Fruit fly (Drosophila melanogaster) whole organism, pupa: ENCODE data around the gene CG6462.

ENCODE experiments used
- CG10348 ChIP-seq: fragments of 200-800 bp; sonication (Bioruptor generic); IDR thresholded peaks from 2 replicates; pipeline ENCODE4 v1.3.6; 2022; ENCODE audit warnings: missing biosample characterization, missing genetic modification characterization
- CG12605 ChIP-seq: fragments of 200-800 bp; sonication (Bioruptor generic); IDR thresholded peaks from 2 replicates; pipeline ENCODE4 v1.3.6; 2022; ENCODE audit warnings: missing biosample characterization, missing genetic modification characterization
- CG13204 ChIP-seq: fragments of 200-800 bp; sonication (Bioruptor generic); optimal IDR thresholded peaks from 2 replicates; lab custom pipeline; 2018; ENCODE audit warnings: missing biosample characterization, mild to moderate bottlenecking, missing genetic modification characterization, moderate library complexity
- CG14655 ChIP-seq: fragments of 200-800 bp; sonication (Bioruptor generic); optimal IDR thresholded peaks from 3 replicates; lab custom pipeline; 2017; ENCODE audit warnings: mild to moderate bottlenecking, missing biosample characterization, missing genetic modification reagents, missing genetic modification characterization
- CG15710 ChIP-seq: fragments of 200-800 bp; sonication (Bioruptor generic); optimal IDR thresholded peaks from 2 replicates; lab custom pipeline; 2018; ENCODE audit warnings: missing biosample characterization, mild to moderate bottlenecking, missing genetic modification characterization, moderate library complexity
- CG17806 ChIP-seq: fragments of 200-800 bp; sonication (Bioruptor generic); optimal IDR thresholded peaks from 2 replicates; lab custom pipeline; 2018; ENCODE audit warnings: missing biosample characterization, mild to moderate bottlenecking, missing genetic modification characterization, moderate library complexity
- CG32121 ChIP-seq: fragments of 200-800 bp; sonication (Bioruptor generic); IDR thresholded peaks from 2 replicates; pipeline ENCODE4 v1.3.6; 2022; ENCODE audit warnings: missing biosample characterization, missing genetic modification characterization
- CG34367 ChIP-seq: fragments of 200-800 bp; sonication (Bioruptor generic); optimal IDR thresholded peaks from 2 replicates; lab custom pipeline; 2018; ENCODE audit warnings: missing biosample characterization, mild to moderate bottlenecking, missing genetic modification characterization
- CG4496 ChIP-seq: fragments of 200-800 bp; sonication (Bioruptor generic); IDR thresholded peaks from 3 replicates; pipeline ENCODE4 v1.3.6; 2022; ENCODE audit warnings: missing biosample characterization, missing genetic modification characterization
- CG8159 ChIP-seq: fragments of 200-800 bp; sonication (Bioruptor generic); optimal IDR thresholded peaks from 3 replicates; lab custom pipeline; 2018; ENCODE audit warnings: missing biosample characterization, mild to moderate bottlenecking, missing genetic modification characterization, moderate library complexity
- CG8301 ChIP-seq: fragments of 200-800 bp; sonication (Bioruptor generic); optimal IDR thresholded peaks from 2 replicates; lab custom pipeline; 2018; ENCODE audit warnings: missing biosample characterization, mild to moderate bottlenecking, missing genetic modification characterization
- CG9948 ChIP-seq: fragments of 200-800 bp; sonication (Bioruptor generic); optimal IDR thresholded peaks from 2 replicates; lab custom pipeline; 2018; ENCODE audit warnings: missing biosample characterization, mild to moderate bottlenecking, missing genetic modification characterization, moderate library complexity
- D1 ChIP-seq: fragments of 200-800 bp; sonication (Bioruptor generic); optimal IDR thresholded peaks from 2 replicates; lab custom pipeline; 2018; ENCODE audit warnings: missing biosample characterization, mild to moderate bottlenecking, missing genetic modification characterization, moderate library complexity
- EcR ChIP-seq: fragments of 200-800 bp; sonication (Bioruptor generic); optimal IDR thresholded peaks from 3 replicates; lab custom pipeline; 2019; ENCODE audit warnings: missing biosample characterization, missing genetic modification characterization, mild to moderate bottlenecking, moderate library complexity, missing genetic modification reagents
- Ets98B ChIP-seq: fragments of 200-800 bp; sonication (Bioruptor generic); IDR thresholded peaks from 2 replicates; pipeline ENCODE4 v1.3.6; 2022; ENCODE audit warnings: missing biosample characterization, missing genetic modification characterization
- Pif1A ChIP-seq: fragments of 200-800 bp; sonication (Bioruptor generic); optimal IDR thresholded peaks from 3 replicates; lab custom pipeline; 2016; ENCODE audit warnings: missing biosample characterization, missing genetic modification characterization
- Pif1B ChIP-seq: fragments of 200-800 bp; sonication (Bioruptor generic); optimal IDR thresholded peaks from 3 replicates; lab custom pipeline; 2016; ENCODE audit warnings: missing biosample characterization, missing genetic modification characterization
- Snoo ChIP-seq: fragments of 200-800 bp; sonication (Bioruptor generic); optimal IDR thresholded peaks from 3 replicates; lab custom pipeline; 2017; ENCODE audit warnings: missing biosample characterization, mild to moderate bottlenecking, missing genetic modification characterization, inconsistent platforms
- fd96Ca ChIP-seq: fragments of 200-800 bp; sonication (Bioruptor generic); IDR thresholded peaks from 3 replicates; pipeline ENCODE4 v1.3.6; 2022; ENCODE audit warnings: missing biosample characterization, missing genetic modification characterization
- gl ChIP-seq: fragments of 200-800 bp; sonication (Bioruptor generic); optimal IDR thresholded peaks from 2 replicates; lab custom pipeline; 2018; ENCODE audit warnings: missing biosample characterization, mild to moderate bottlenecking, missing genetic modification characterization
- rn ChIP-seq: fragments of 200-800 bp; sonication (Bioruptor generic); IDR thresholded peaks from 2 replicates; pipeline ENCODE4 v1.3.6; 2022; ENCODE audit warnings: missing biosample characterization, missing genetic modification characterization

The CG6462 gene

DNA sequence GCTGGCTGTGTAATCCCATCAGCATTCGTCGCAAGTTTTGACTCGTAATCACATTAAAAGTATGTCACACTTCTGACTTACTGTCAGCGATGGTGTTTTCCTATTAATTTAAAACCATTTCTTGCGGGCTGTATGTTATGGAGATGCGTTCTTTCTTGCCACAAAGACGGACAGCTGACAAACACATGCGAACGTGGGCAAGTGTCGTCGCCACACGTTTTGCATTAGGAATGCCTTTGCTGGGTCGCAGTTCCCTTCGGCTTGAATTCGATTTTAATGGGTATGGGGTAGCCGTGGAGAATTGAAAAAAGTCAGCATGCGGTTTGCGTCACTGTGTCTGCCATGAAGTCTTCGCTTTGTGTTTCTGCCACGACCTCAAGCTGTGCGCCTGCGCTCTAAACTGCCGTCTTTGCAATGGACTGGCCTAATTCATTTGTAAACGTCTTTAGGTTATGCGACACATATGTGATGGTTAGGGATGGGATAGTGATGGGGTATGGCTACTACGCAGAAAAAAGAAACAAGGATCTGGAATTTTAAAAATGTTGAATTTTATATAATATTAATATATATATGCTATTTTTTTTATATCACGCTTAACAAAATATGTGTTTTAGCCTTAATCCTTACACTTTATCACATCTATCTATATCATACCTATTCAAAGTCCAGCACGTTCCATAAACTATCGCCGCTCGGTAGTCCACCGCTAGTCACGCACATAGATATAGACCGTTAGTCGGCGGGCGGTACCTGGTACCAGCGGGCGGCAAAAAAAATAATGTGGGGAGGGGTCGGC is 43.0 kb upstream of the CG6462 start:
- TF ChIP-seq CG32121 (GFP tag; lab: Robert Waterston, UW): no peak
- no peak for TF ChIP-seq gl (tag; lab: Kevin White, UChicago)
- TF ChIP-seq rn (GFP tag; lab: Robert Waterston, UW): no peak
- TF ChIP-seq Pif1B (GFP tag; lab: Kevin White, UChicago): no peak
- TF ChIP-seq CG4496 (GFP tag; lab: Robert Waterston, UW): no peak
- no peak for TF ChIP-seq CG12605 (GFP tag; lab: Robert Waterston, UW)
- no peak for TF ChIP-seq CG17806 (tag; lab: Kevin White, UChicago)
- no peak for TF ChIP-seq CG10348 (GFP tag; lab: Robert Waterston, UW)
- TF ChIP-seq CG15710 (tag; lab: Kevin White, UChicago): no peak
- no peak for TF ChIP-seq D1 (tag; lab: Kevin White, UChicago)
- no peak for TF ChIP-seq CG8301 (tag; lab: Kevin White, UChicago)
- no peak for TF ChIP-seq EcR
- no peak for TF ChIP-seq Ets98B (GFP tag; lab: Robert Waterston, UW)
- no peak for TF ChIP-seq CG14655 (GFP tag; lab: Kevin White, UChicago)
- TF ChIP-seq CG34367: no peak

DNA sequence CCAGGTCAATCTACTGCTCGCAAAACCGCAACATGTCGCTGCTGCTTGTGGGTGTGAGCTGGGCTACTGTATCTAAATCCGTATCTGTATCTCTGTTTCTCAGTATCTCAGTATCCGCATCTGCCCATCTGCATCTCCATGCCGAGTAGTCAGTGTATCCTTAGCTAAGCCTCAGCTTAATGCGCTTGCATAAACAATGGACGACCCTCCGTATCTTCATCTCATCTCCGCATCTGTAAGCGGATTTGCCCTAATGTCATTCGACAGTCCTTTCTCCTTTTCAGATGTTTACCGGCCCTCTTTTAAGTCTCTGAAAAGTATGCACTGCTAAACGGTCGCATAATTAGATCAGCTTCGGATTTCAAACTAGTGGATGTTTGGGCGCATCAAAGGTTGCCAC is 40.4 kb upstream of the CG6462 start:
- TF ChIP-seq CG8301 (tag; lab: Kevin White, UChicago) (no peak), Pif1A (GFP tag; lab: Kevin White, UChicago) (no peak), EcR (no peak), gl (tag; lab: Kevin White, UChicago) (no peak), Ets98B (GFP tag; lab: Robert Waterston, UW) (no peak), CG34367 (no peak)

DNA sequence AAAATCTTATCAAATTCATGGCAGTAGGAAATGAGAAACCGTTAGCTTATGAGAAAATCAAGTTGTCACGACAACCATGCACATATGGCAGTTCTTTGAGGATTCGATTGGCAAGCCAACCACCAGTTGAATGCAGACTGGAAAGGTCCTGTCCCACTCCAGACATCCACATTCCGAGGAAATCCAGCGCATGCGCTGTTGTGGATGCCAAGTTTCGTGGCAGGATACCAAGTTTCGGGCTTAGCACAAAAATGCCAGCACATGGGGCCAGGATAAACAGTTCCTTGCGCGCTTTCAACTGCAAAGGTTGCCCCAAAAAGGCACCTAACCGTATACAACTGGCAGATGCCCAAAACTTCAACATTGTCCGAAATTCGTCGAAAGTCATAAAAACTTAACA is 40.0 kb upstream of the CG6462 start, which contains the start of gene PVRAP:
Gene PVRAP (plus strand): TSS at position 273 of the 400 bp plus-strand sequence.
- TF ChIP-seq Pif1B (GFP tag; lab: Kevin White, UChicago): no peak
- TF ChIP-seq CG12605 (GFP tag; lab: Robert Waterston, UW): peak; percentile 89
- TF ChIP-seq, all 21 proteins: peak for 1

DNA sequence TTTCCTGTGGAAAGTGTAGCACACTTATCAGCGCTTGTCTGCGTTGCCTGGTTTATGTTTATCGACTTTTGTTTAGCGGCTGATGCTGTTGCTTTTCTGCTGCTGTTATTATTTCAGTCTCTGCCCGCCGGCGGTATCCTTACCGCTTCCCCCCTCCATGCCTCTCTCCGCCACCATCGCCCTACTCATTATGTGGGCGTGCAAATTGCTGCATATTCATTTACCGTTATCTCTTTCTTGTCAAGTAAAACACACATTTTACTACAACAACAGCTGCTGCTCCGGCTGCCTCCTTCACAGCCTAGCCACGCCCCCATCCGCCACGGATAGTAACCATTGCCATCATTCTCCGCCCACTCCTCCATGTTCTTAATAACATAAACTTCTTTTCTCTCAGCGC is 37.0 kb upstream of the CG6462 start:
- no peak for TF ChIP-seq gl (tag; lab: Kevin White, UChicago)
- TF ChIP-seq fd96Ca: no peak
- TF ChIP-seq CG4496 (GFP tag; lab: Robert Waterston, UW): no peak
- TF ChIP-seq Pif1B (GFP tag; lab: Kevin White, UChicago): no peak
- TF ChIP-seq CG12605 (GFP tag; lab: Robert Waterston, UW): no peak
- TF ChIP-seq CG8301 (tag; lab: Kevin White, UChicago): no peak
- no peak for TF ChIP-seq CG14655 (GFP tag; lab: Kevin White, UChicago)
- TF ChIP-seq D1 (tag; lab: Kevin White, UChicago): no peak
- TF ChIP-seq CG17806 (tag; lab: Kevin White, UChicago): no peak
- no peak for TF ChIP-seq rn (GFP tag; lab: Robert Waterston, UW)
- no peak for TF ChIP-seq Snoo (tag; lab: Kevin White, UChicago)
- TF ChIP-seq CG15710 (tag; lab: Kevin White, UChicago): no peak
- TF ChIP-seq CG34367: no peak
- TF ChIP-seq CG32121 (GFP tag; lab: Robert Waterston, UW): no peak
- TF ChIP-seq CG8159: no peak
- TF ChIP-seq Pif1A (GFP tag; lab: Kevin White, UChicago): no peak
- no peak for TF ChIP-seq Ets98B (GFP tag; lab: Robert Waterston, UW)
- no peak for TF ChIP-seq CG13204
- TF ChIP-seq EcR: no peak

DNA sequence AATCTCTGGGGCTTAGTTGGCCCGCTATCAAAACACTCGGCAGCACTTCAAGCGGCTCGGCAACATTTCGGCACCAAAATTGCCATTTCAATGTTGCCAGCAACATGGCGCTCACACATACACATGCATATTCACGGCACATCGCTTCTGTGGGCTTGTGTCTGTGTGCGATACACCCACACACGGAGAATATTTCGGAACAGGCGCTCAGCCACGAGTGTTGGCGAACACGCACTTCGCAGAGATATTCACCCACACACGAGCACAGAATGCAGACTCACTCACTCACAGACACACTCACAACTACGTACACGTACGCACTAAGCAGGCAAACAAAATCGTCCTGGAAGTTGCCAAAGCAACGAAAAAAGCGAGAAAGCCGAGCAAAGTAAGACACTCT is 36.0 kb upstream of the CG6462 start:
- TF ChIP-seq CG13204 (no peak), CG14655 (GFP tag; lab: Kevin White, UChicago) (no peak), CG10348 (GFP tag; lab: Robert Waterston, UW) (no peak), rn (GFP tag; lab: Robert Waterston, UW) (no peak), Snoo (tag; lab: Kevin White, UChicago) (no peak), CG8159 (no peak), D1 (tag; lab: Kevin White, UChicago) (no peak), CG12605 (GFP tag; lab: Robert Waterston, UW) (no peak), Pif1A (GFP tag; lab: Kevin White, UChicago) (no peak), CG32121 (GFP tag; lab: Robert Waterston, UW) (no peak), EcR (no peak), CG15710 (tag; lab: Kevin White, UChicago) (no peak), CG17806 (tag; lab: Kevin White, UChicago) (no peak), CG9948 (tag; lab: Kevin White, UChicago) (no peak), CG8301 (tag; lab: Kevin White, UChicago) (no peak)

DNA sequence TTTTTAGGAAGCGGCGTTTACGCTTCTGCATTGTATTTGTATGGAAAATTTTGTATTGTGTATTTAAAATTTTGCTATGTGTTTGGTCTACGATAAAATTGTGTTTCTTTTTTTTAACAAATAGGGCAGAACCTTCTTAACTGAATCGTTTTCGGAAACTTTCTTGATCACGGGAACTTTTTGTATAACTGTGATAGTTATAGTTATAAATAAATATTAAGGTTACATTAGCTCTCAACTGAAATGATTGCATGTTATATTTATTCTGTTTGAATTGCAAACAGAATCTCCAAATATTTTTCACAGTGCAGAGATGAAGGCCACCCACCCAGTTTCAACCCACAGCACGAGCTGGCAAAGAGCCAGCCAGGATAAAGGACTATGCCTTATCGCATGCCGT is 26.0 kb upstream of the CG6462 start, which contains the start of gene alphaKap4:
Gene alphaKap4 (minus strand): TSS at position 101 of the 400 bp plus-strand sequence.
- no peak for TF ChIP-seq CG14655 (GFP tag; lab: Kevin White, UChicago)
- TF ChIP-seq CG9948 (tag; lab: Kevin White, UChicago): no peak
